Fruit fly (Drosophila melanogaster): ENCODE data around the gene CG16734.

dm6 chr3R:9229075-9229835 is 25.6 kb upstream of the CG16734 start:
- no peak for TF ChIP-seq pan (optimal IDR thresholded peaks at IDR 0.05)
- TF ChIP-seq psq (optimal IDR thresholded peaks at IDR 0.05) = peak; percentile 35
- peak; percentile 54 for TF ChIP-seq Dll (optimal IDR thresholded peaks at IDR 0.05)
- TF ChIP-seq EcR (GFP tag; optimal IDR thresholded peaks at IDR 0.05) = peak; percentile 18 to 84
- TF ChIP-seq usp (GFP tag; optimal IDR thresholded peaks at IDR 0.05) = no peak
- TF ChIP-seq CG8478 (optimal IDR thresholded peaks at IDR 0.05) = no peak

All from whole organism.